Fruit fly (Drosophila melanogaster): ENCODE data around the gene Naa40.

Gene Naa40

DNA sequence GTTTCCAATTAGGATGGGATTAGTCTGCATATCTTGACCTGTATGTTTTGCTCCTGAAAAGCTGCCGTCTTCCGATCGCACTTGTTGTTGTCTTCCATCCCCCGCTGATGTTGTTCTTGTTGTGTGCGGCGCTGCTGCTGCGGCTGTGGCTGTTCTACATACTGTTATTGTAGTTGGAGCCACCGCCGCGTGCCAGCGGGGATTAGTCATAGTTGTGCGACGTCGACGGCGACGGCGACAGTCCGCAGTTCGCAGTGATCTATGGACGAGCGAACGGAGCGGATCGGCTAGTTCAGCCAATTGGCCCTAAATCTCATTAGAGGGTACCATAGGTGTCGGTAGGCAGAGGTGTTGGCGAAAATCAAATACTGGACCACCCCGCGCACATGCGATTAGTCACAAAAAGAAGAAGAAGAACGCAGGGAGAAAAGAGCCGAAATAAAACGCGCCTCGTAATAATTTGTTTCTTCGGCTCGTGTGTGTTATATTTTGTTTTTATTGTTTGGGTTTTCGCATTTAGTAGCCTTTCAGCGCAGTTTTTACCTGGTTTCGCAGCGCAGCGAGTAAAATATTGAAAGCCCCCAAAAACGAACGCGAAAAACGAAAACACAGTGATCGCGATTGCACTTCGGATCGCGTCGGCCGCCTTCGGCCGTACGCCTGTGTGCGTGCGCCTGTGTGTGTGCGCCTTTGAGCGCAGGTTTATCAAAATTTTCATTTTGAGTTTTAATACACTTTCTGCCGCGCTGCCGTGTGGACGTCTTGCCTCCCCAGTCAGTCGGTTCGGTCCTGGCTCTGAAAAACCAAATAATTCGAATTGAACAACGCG lies 40.7 kb upstream of the Naa40 start, which contains the start of gene kay (continued):
- TF ChIP-seq zen (tag; optimal IDR thresholded peaks at IDR 0.05) (peak; percentile 25), knrl (GFP tag; IDR thresholded peaks at IDR 0.05; ENCODE audit: partially characterized antibody) (no peak), CG10147 (GFP tag; optimal IDR thresholded peaks at IDR 0.05) (no peak), Trl (optimal IDR thresholded peaks at IDR 0.05) (no peak), Trl (GFP tag; optimal IDR thresholded peaks at IDR 0.05) (no peak), CG11085 (GFP tag; IDR thresholded peaks at IDR 0.05) (no peak), CG4730 (GFP tag; IDR thresholded peaks at IDR 0.05) (no peak), CG2199 (GFP tag; IDR thresholded peaks at IDR 0.05) (peak; percentile 39; the same call in 1 of the 3 replicates), CG42726 (GFP tag; IDR thresholded peaks at IDR 0.05; ENCODE audit: partially characterized antibody) (0 out of 2 replicates have a peak, but pooled peaks have one; percentile 19), shn (GFP tag; optimal IDR thresholded peaks at IDR 0.05) (no peak), Dll (GFP tag; IDR thresholded peaks at IDR 0.05; ENCODE audit: partially characterized antibody) (no peak), cg (GFP tag; optimal IDR thresholded peaks at IDR 0.05) (peak; percentile 49), z (GFP tag; IDR thresholded peaks at IDR 0.05) (peak; percentile 56; the same call in 1 of the 3 replicates), Mad (GFP tag; optimal IDR thresholded peaks at IDR 0.05) (no peak), gcm (GFP tag; optimal IDR thresholded peaks at IDR 0.05) (no peak), Ets65A (GFP tag) (peak; percentile 13), sd (tag; optimal IDR thresholded peaks at IDR 0.05) (peak; percentile 72), crol (GFP tag; IDR thresholded peaks at IDR 0.05) (no peak), CG13894 (tag; optimal IDR thresholded peaks at IDR 0.05) (no peak), D19B (GFP tag; optimal IDR thresholded peaks at IDR 0.05) (peak; percentile 71), dan (GFP tag; IDR thresholded peaks at IDR 0.05) (no peak), NfI (GFP tag; optimal IDR thresholded peaks at IDR 0.05) (no peak), H2.0 (GFP tag; IDR thresholded peaks at IDR 0.05) (no peak), CG1647 (GFP tag; optimal IDR thresholded peaks at IDR 0.05) (no peak), chinmo (GFP tag; IDR thresholded peaks at IDR 0.05; ENCODE audit: partially characterized antibody) (0 out of 4 replicates have a peak, but pooled peaks have one; percentile 47), CHES-1-like (GFP tag; optimal IDR thresholded peaks at IDR 0.05) (no peak), sens (GFP tag) (peak; percentile 29), Usf (GFP tag; optimal IDR thresholded peaks at IDR 0.05) (no peak), chm (GFP tag; IDR thresholded peaks at IDR 0.05) (no peak)

DNA sequence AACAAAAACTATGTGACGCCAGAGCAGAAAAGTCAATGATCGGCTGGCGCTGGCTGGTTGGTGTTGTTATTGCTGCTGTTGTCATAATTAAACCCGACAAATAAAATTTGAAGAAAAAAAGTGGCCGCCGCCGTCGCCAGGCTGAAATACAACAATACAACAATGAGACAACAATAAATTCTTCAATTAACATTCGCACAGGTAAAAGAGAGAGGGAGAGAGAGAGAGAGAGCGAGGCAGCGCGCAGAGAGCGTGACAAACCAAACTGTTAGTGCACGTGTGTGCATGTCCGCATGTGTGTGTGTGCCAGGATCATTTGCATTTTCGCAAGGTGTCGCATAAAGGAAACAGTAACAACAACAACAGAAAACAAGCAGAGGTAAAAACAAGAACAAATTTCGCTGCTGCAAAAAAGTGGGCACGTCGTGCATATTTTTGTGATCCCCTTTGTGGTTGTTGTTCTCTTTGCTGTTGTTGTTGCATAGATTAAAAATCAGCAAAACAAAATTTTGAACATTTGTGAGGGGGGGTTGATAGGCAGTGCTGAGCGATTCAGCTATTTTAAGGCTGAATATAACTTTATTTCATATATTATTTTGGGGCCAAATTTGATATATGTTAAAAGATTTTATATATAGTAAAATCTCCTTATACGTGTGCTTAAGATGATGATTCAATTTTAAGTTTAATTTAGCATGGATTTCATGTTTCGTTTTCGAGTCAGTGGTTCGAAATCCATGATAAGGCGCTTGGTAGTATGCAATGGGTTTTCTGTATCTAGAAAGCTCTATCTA lies 39.7 kb upstream of the Naa40 start:
- TF ChIP-seq zen (tag; optimal IDR thresholded peaks at IDR 0.05) (peak; percentile 89), D (optimal IDR thresholded peaks at IDR 0.05) (peak; percentile 59), D (GFP tag; optimal IDR thresholded peaks at IDR 0.05) (no peak), CG14965 (GFP tag; optimal IDR thresholded peaks at IDR 0.05; ENCODE audit: borderline replicate concordance) (no peak), CG4360 (GFP tag; IDR thresholded peaks at IDR 0.05) (peak; percentile 79), Trl (optimal IDR thresholded peaks at IDR 0.05) (peak; percentile 66 to 84), Trl (GFP tag; optimal IDR thresholded peaks at IDR 0.05) (no peak), cg (GFP tag; optimal IDR thresholded peaks at IDR 0.05) (peak; percentile 23), nerfin-2 (GFP tag; IDR thresholded peaks at IDR 0.05; ENCODE audit: partially characterized antibody) (no peak), bigmax (GFP tag; optimal IDR thresholded peaks at IDR 0.05) (no peak), shn (GFP tag; optimal IDR thresholded peaks at IDR 0.05) (no peak), Sry-β (GFP tag; optimal IDR thresholded peaks at IDR 0.05) (peak; percentile 62), CG15479 (GFP tag; optimal IDR thresholded peaks at IDR 0.05) (peak; percentile 80), CG17361 (GFP tag; IDR thresholded peaks at IDR 0.05) (no peak), cad (GFP tag; optimal IDR thresholded peaks at IDR 0.05) (peak; percentile 52), CG8924 (tag; optimal IDR thresholded peaks at IDR 0.05) (no peak), CG1832 (GFP tag; optimal IDR thresholded peaks at IDR 0.05) (no peak), tll (GFP tag; optimal IDR thresholded peaks at IDR 0.05) (peak in 1 of 2 experiments; percentile 68), chinmo (GFP tag; IDR thresholded peaks at IDR 0.05; ENCODE audit: partially characterized antibody) (0 out of 4 replicates have a peak, but pooled peaks have one; percentile 74), pnt (GFP tag; optimal IDR thresholded peaks at IDR 0.05) (no peak), CG5953 (GFP tag; IDR thresholded peaks at IDR 0.05) (no peak), CG18011 (GFP tag; optimal IDR thresholded peaks at IDR 0.05) (no peak), CG7556 (GFP tag; optimal IDR thresholded peaks at IDR 0.05) (no peak), CG17328 (GFP tag; IDR thresholded peaks at IDR 0.05) (no peak)
